Fruit fly (Drosophila melanogaster): ENCODE measurements around the gene CG7886.

The CG7886 gene

dm6 chr3R:14653039-14653852 lies 10.9 kb upstream of the CG7886 start:
- TF ChIP-seq net (GFP tag; optimal IDR thresholded peaks at IDR 0.05) (no peak), CG6854 (GFP tag; optimal IDR thresholded peaks at IDR 0.05) (peak; percentile 72), Hr38 (GFP tag; optimal IDR thresholded peaks at IDR 0.05) (no peak), CG6163 (GFP tag; IDR thresholded peaks at IDR 0.05) (peak; percentile 63; the same call in 2 of the 3 replicates), Gug (GFP tag; IDR thresholded peaks at IDR 0.05) (peak; percentile 19; the same call in 1 of the 2 replicates), topi (GFP tag; optimal IDR thresholded peaks at IDR 0.05) (peak; percentile 7), vri (GFP tag; optimal IDR thresholded peaks at IDR 0.05) (peak; percentile 45), eg (GFP tag; IDR thresholded peaks at IDR 0.05) (peak; percentile 60; the same call in 2 of the 3 replicates), fd85E (GFP tag; optimal IDR thresholded peaks at IDR 0.05) (no peak), esn (GFP tag; optimal IDR thresholded peaks at IDR 0.05) (no peak), CG34406 (GFP tag; optimal IDR thresholded peaks at IDR 0.05) (no peak), CG7368 (GFP tag; optimal IDR thresholded peaks at IDR 0.05) (no peak), CG3919 (GFP tag; optimal IDR thresholded peaks at IDR 0.05) (peak; percentile 48), cyc (GFP tag; optimal IDR thresholded peaks at IDR 0.05) (peak; percentile 28), dsx (GFP tag; optimal IDR thresholded peaks at IDR 0.05; ENCODE audit: poor library complexity, severe bottlenecking) (peak; percentile 60), Eip78C (GFP tag) (peak; percentile 83), CG6276 (GFP tag; optimal IDR thresholded peaks at IDR 0.05) (peak; percentile 19), ss (GFP tag; optimal IDR thresholded peaks at IDR 0.05) (peak; percentile 43 to 61), CG6792 (GFP tag; optimal IDR thresholded peaks at IDR 0.05) (peak; percentile 8), CG1621 (tag; optimal IDR thresholded peaks at IDR 0.05) (peak; percentile 39), CG10669 (GFP tag; optimal IDR thresholded peaks at IDR 0.05) (peak; percentile 28), CG11902 (GFP tag; optimal IDR thresholded peaks at IDR 0.05) (peak; percentile 9), Lpt (GFP tag; optimal IDR thresholded peaks at IDR 0.05) (peak; percentile 48), CG15336 (GFP tag; IDR thresholded peaks at IDR 0.05) (0 out of 2 replicates have a peak, but pooled peaks have one; percentile 31), CG9139 (GFP tag; optimal IDR thresholded peaks at IDR 0.05) (peak; percentile 22), CG8119 (GFP tag; IDR thresholded peaks at IDR 0.05) (peak; percentile 35; the same call in 1 of the 3 replicates), spab (GFP tag; optimal IDR thresholded peaks at IDR 0.05) (peak; percentile 22), CG6808 (GFP tag; optimal IDR thresholded peaks at IDR 0.05) (peak; percentile 32)

DNA sequence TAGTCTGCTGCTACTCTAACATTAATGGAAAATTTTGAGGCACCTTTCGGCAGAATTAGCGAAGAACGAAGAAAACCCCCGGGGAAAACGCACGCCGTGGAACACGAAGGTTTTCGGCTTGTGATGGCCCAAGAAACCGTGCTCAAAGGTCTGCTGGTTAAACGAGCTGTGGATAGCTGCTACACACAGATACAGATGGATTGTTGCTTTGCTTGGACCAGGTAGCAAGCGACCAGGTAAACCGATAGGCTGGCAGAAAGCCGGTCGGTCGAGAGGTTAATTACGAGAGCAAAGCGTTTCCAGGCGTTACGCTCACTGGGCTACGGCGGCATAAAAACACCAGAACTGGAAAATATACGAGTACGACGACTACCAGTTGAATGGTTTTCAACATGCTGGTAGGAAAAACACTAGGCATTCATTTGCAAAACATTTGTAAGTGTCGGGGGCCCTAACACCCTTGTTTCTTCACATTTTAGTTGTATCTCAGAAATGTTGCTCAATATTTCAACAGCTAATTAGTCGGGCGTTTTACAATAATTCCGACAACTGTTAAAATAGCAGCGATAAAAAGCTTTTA lies 10.0 kb upstream of the CG7886 start:
- TF ChIP-seq Lpt (GFP tag; optimal IDR thresholded peaks at IDR 0.05) (no peak), cyc (GFP tag; optimal IDR thresholded peaks at IDR 0.05) (no peak), CG7368 (GFP tag; optimal IDR thresholded peaks at IDR 0.05) (no peak), CG11762 (GFP tag; optimal IDR thresholded peaks at IDR 0.05; ENCODE audit: insufficient read depth) (no peak), Sox15 (GFP tag; optimal IDR thresholded peaks at IDR 0.05) (no peak), Eip93F (GFP tag; optimal IDR thresholded peaks at IDR 0.05) (no peak), Gug (GFP tag; IDR thresholded peaks at IDR 0.05) (no peak), CG6854 (GFP tag; optimal IDR thresholded peaks at IDR 0.05) (peak; percentile 5)

DNA sequence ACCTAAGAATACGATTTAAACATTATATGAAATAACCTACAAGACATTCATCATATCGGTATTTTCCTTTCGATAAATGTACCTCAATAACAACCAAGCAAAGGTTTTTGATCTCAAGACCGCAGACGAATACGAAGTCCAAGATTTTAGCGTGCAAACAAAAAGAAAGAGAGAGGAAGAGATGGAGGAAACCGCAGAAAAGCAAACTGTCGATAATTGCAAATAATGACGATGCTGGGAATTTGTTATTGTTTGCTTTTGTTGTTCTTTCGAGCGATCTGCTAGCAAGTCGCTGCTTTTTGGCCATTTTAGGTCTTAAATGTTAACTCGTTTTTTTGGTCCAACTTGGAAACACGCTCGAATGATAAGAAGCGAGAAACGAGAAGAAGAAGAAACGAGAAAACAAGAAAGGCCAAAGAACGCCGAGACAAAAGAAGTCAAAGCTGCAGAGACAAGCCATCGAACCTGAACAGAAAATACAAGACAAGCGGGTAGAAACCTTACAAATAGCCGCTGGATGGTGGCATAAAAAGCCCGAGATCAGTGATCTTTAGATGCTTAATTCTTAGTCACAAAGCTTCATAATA lies 8.8 kb upstream of the CG7886 start:
- TF ChIP-seq CG4318 (GFP tag; optimal IDR thresholded peaks at IDR 0.05) (no peak), CG32006 (GFP tag; optimal IDR thresholded peaks at IDR 0.05) (no peak), CG8319 (GFP tag; optimal IDR thresholded peaks at IDR 0.05) (no peak), achi (GFP tag; optimal IDR thresholded peaks at IDR 0.05) (no peak), CG6276 (GFP tag; optimal IDR thresholded peaks at IDR 0.05) (no peak), Sox102F (GFP tag; optimal IDR thresholded peaks at IDR 0.05) (no peak), fkh (GFP tag; optimal IDR thresholded peaks at IDR 0.05) (peak; percentile 24), CG8119 (GFP tag; IDR thresholded peaks at IDR 0.05) (no peak), CG6854 (GFP tag; optimal IDR thresholded peaks at IDR 0.05) (peak; percentile 88), acj6 (GFP tag; optimal IDR thresholded peaks at IDR 0.05) (no peak), CG6792 (GFP tag; optimal IDR thresholded peaks at IDR 0.05) (no peak), svp (GFP tag) (peak; percentile 58), CG7368 (GFP tag; optimal IDR thresholded peaks at IDR 0.05) (no peak), Eip78C (GFP tag) (no peak), CG6808 (GFP tag; optimal IDR thresholded peaks at IDR 0.05) (peak; percentile 23), OdsH (GFP tag; optimal IDR thresholded peaks at IDR 0.05) (no peak), Eip75B (GFP tag; optimal IDR thresholded peaks at IDR 0.05) (peak; percentile 7), Ets21C (GFP tag; optimal IDR thresholded peaks at IDR 0.05) (no peak), spab (GFP tag; optimal IDR thresholded peaks at IDR 0.05) (no peak), Hr38 (GFP tag; optimal IDR thresholded peaks at IDR 0.05) (no peak), ss (GFP tag; optimal IDR thresholded peaks at IDR 0.05) (peak in 1 of 2 experiments; percentile 70), Lpt (GFP tag; optimal IDR thresholded peaks at IDR 0.05) (no peak), dac (GFP tag; optimal IDR thresholded peaks at IDR 0.05) (no peak), fd59A (GFP tag; optimal IDR thresholded peaks at IDR 0.05) (no peak)

Measured in whole organism, prepupa.